Fruit fly (Drosophila melanogaster): ENCODE results near the gene Spn.
A peak's percentile ranks its signal among the peaks of the same experiment; 100 is the strongest.

Gene Spn

DNA sequence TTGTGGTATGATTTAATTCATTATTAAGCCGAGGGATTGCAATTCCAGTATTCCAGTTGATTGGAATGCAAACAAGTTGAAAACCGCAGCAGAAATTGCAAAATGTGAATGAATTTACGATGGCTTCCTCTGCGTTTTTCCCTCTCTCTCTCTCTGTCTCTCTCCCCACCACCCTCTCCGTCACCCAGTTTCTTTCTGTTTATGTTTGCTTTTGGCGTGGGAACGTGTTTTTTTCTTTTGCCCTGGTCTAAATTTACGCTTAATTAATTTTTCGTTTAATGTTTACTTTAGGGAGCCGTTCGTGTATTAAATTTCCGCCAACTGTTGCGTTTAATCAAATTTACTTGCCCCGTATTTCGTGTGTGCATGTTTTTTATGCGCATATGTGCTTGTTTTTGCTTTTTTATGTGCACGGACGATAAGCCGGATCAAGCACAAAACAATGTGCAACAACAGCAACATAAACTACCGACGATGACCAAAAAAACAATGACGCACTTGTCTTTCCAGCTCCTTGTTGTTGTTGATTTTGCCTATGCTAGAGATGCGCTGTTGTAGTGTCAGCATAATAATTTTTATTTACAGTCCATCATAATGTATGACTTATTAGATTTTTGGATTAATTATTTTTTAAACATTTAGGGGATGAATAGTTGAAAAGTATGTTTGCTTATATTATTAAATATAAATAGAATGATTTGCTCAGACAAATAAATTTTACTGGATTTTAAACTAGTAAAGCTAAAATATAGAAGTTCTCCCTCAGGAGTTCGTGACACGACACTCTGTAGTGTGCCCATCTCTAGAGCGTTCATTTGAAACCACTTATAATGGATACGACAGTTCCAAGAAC, 36.0 kb upstream of the Spn start (continued):
- TF ChIP-seq CG11504 (tag; optimal IDR thresholded peaks at IDR 0.05): peak; percentile 82
- no peak for TF ChIP-seq luna (GFP tag; optimal IDR thresholded peaks at IDR 0.05)
- peak; percentile 44 for TF ChIP-seq sens (GFP tag)
- TF ChIP-seq Sry-β (GFP tag; optimal IDR thresholded peaks at IDR 0.05): peak; percentile 63
- TF ChIP-seq Chrac-16 (GFP tag; optimal IDR thresholded peaks at IDR 0.05): peak; percentile 73
- TF ChIP-seq CG10979 (tag; optimal IDR thresholded peaks at IDR 0.05): peak; percentile 76
- peak; percentile 22 for TF ChIP-seq schlank (tag; optimal IDR thresholded peaks at IDR 0.05)
- peak; percentile 59; the same call in 1 of the 2 replicates for TF ChIP-seq CG17328 (GFP tag; IDR thresholded peaks at IDR 0.05)
- TF ChIP-seq Bgb (GFP tag; IDR thresholded peaks at IDR 0.05; ENCODE audit: partially characterized antibody): peak; percentile 45
- no peak for TF ChIP-seq tx (GFP tag; optimal IDR thresholded peaks at IDR 0.05)
- TF ChIP-seq CG7786 (GFP tag; optimal IDR thresholded peaks at IDR 0.05): peak; percentile 14
- peak; percentile 63 for TF ChIP-seq oc (tag; optimal IDR thresholded peaks at IDR 0.05)
- no peak for TF ChIP-seq CG5245 (GFP tag; optimal IDR thresholded peaks at IDR 0.05)
- peak; percentile 84 for TF ChIP-seq CG7556 (GFP tag; optimal IDR thresholded peaks at IDR 0.05)
- 0 out of 2 replicates have a peak, but pooled peaks have one; percentile 45 for TF ChIP-seq cas (GFP tag; IDR thresholded peaks at IDR 0.05)
- peak; percentile 33; the same call in 1 of the 2 replicates for TF ChIP-seq MBD-R2 (GFP tag; IDR thresholded peaks at IDR 0.05)
- no peak for TF ChIP-seq corto (GFP tag; optimal IDR thresholded peaks at IDR 0.05)
- TF ChIP-seq Kr (GFP tag; optimal IDR thresholded peaks at IDR 0.05): no peak
- TF ChIP-seq CG4360 (GFP tag; IDR thresholded peaks at IDR 0.05): peak; percentile 37; the same call in 1 of the 2 replicates
- TF ChIP-seq CG30403 (GFP tag; optimal IDR thresholded peaks at IDR 0.05): peak; percentile 87
- peak; percentile 58; the same call in 2 of the 3 replicates for TF ChIP-seq HLH4C (GFP tag; IDR thresholded peaks at IDR 0.05; ENCODE audit: partially characterized antibody)
- TF ChIP-seq CG3407 (GFP tag; optimal IDR thresholded peaks at IDR 0.05): peak; percentile 70
- peak; percentile 36 for TF ChIP-seq CG1529 (GFP tag; optimal IDR thresholded peaks at IDR 0.05)
- peak; percentile 56 for TF ChIP-seq onecut (GFP tag; IDR thresholded peaks at IDR 0.05)
- TF ChIP-seq CG13123 (GFP tag; optimal IDR thresholded peaks at IDR 0.05): peak; percentile 60
- TF ChIP-seq CG15696 (tag; optimal IDR thresholded peaks at IDR 0.05): peak; percentile 84
- no peak for TF ChIP-seq CG7372 (GFP tag; IDR thresholded peaks at IDR 0.05)
- TF ChIP-seq H2.0 (GFP tag; IDR thresholded peaks at IDR 0.05): peak; percentile 71
- TF ChIP-seq CG1603 (tag; optimal IDR thresholded peaks at IDR 0.05): no peak
- TF ChIP-seq Atf6 (GFP tag; IDR thresholded peaks at IDR 0.05): peak; percentile 79
- TF ChIP-seq fru (optimal IDR thresholded peaks at IDR 0.05): no peak
- TF ChIP-seq Tbp (GFP tag; optimal IDR thresholded peaks at IDR 0.05): no peak
- no peak for TF ChIP-seq prd (optimal IDR thresholded peaks at IDR 0.05)
- peak; percentile 64 for TF ChIP-seq prd (GFP tag; IDR thresholded peaks at IDR 0.05)
- TF ChIP-seq Pdp1 (GFP tag; optimal IDR thresholded peaks at IDR 0.05): peak in 1 of 2 experiments; percentile 17
- peak; percentile 56 for TF ChIP-seq Hr3 (GFP tag; optimal IDR thresholded peaks at IDR 0.05)
- TF ChIP-seq ems (GFP tag; optimal IDR thresholded peaks at IDR 0.05): no peak
- TF ChIP-seq chif (GFP tag; optimal IDR thresholded peaks at IDR 0.05): peak in 1 of 2 experiments; percentile 44
- TF ChIP-seq zfh2 (GFP tag; optimal IDR thresholded peaks at IDR 0.05): peak; percentile 44
- TF ChIP-seq tup (GFP tag; optimal IDR thresholded peaks at IDR 0.05): peak; percentile 23
- TF ChIP-seq pb (GFP tag; optimal IDR thresholded peaks at IDR 0.05): no peak
- peak; percentile 82 for TF ChIP-seq CG14710 (tag; optimal IDR thresholded peaks at IDR 0.05)
- 0 out of 3 replicates have a peak, but pooled peaks have one; percentile 41 for TF ChIP-seq CG7963 (GFP tag; IDR thresholded peaks at IDR 0.05; ENCODE audit: partially characterized antibody)
- TF ChIP-seq pzg (GFP tag; optimal IDR thresholded peaks at IDR 0.05): no peak
- TF ChIP-seq CG12942 (GFP tag; optimal IDR thresholded peaks at IDR 0.05): peak; percentile 26
- TF ChIP-seq CG14860 (GFP tag; IDR thresholded peaks at IDR 0.05; ENCODE audit: partially characterized antibody): peak; percentile 45; the same call in 1 of the 3 replicates
- TF ChIP-seq pum (GFP tag; optimal IDR thresholded peaks at IDR 0.05): no peak
- peak; percentile 72 for TF ChIP-seq CG13296 (GFP tag; optimal IDR thresholded peaks at IDR 0.05)
- TF ChIP-seq Fer2 (tag; optimal IDR thresholded peaks at IDR 0.05): peak; percentile 64
